Worm (Caenorhabditis elegans) whole organism, mixed stage, embryonic: Measurements from ENCODE around the gene nas-13.

Experiments used
- blmp-1 ChIP-seq: fragments of 150-350 bp; optimal IDR thresholded peaks from 2 replicates; lab custom pipeline; 2014; ENCODE audit warnings: missing biosample characterization, missing genetic modification characterization
- ceh-83 ChIP-seq: fragments of 200-800 bp; sonication (Bioruptor generic); optimal IDR thresholded peaks from 2 replicates; lab custom pipeline; 2018; ENCODE audit warnings: mild to moderate bottlenecking, missing genetic modification characterization, missing compliant biosample characterization
- lsy-2 ChIP-seq: fragments of 150-350 bp; optimal IDR thresholded peaks from 2 replicates; lab custom pipeline; 2014; ENCODE audit warnings: missing biosample characterization, missing genetic modification characterization
- mep-1 ChIP-seq: fragments of 150-350 bp; optimal IDR thresholded peaks from 2 replicates; lab custom pipeline; 2017; ENCODE audit warnings: missing biosample characterization, missing genetic modification reagents, missing genetic modification characterization, inconsistent platforms
- nhr-237 ChIP-seq: fragments of 150-350 bp; optimal IDR thresholded peaks from 2 replicates; lab custom pipeline; 2014; ENCODE audit warnings: missing biosample characterization, missing genetic modification characterization
- nhr-76 ChIP-seq: sonication (generic microtip); optimal IDR thresholded peaks from 2 replicates; lab custom pipeline; 2017; ENCODE audit warnings: missing biosample characterization, missing genetic modification characterization
- tbx-8 ChIP-seq: fragments of 200-800 bp; sonication (Bioruptor generic); optimal IDR thresholded peaks from 2 replicates; lab custom pipeline; 2018; ENCODE audit warnings: mild to moderate bottlenecking, missing genetic modification characterization, moderate library complexity, missing compliant biosample characterization
- unc-39 ChIP-seq: fragments of 150-350 bp; optimal IDR thresholded peaks from 2 replicates; lab custom pipeline; 2014; ENCODE audit warnings: missing biosample characterization, missing genetic modification characterization

DNA sequence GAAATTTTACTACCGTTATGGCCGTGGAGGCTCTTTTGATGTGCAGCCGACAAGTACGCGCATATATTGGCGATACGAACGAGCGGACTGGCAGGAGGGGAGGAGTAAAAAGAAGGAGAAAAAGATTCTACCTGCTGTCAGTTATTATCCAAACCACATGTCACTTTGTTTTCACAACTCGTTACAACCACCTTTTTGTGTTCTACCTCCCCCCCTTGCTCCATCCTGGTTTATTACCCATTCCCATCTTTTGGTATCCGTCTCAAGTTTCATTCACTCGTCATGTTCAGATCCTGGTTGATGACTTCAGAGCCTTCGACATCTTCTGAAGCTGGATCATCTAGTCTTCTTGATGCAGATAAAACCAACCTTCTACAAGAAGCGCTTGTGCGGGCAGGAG is 20.4 kb downstream of the nas-13 start, which contains the start of gene psa-3:
- TF ChIP-seq ceh-83 (GFP tag; lab: Kevin White, UChicago), result no peak
- TF ChIP-seq lsy-2 (tag; lab: Kevin White, UChicago), result no peak
- no peak for TF ChIP-seq blmp-1
- no peak for TF ChIP-seq nhr-76 (tag; lab: Kevin White, UChicago)
- no peak for TF ChIP-seq unc-39 (tag; lab: Kevin White, UChicago)
- TF ChIP-seq nhr-237, result no peak
- TF ChIP-seq mep-1 (tag; lab: Kevin White, UChicago), result no peak
- no peak for TF ChIP-seq tbx-8 (GFP tag; lab: Kevin White, UChicago)
